Worm (Caenorhabditis elegans) whole organism, early embryonic: ENCODE results near the gene K11D12.6.

Source experiments
- F13C5.2 ChIP-seq: sonication (generic microtip); optimal IDR thresholded peaks from 2 replicates; lab custom pipeline; 2017; ENCODE audit warnings: mild to moderate bottlenecking, missing genetic modification characterization, inconsistent platforms, missing compliant biosample characterization
- aly-1 ChIP-seq: sonication (generic microtip); optimal IDR thresholded peaks from 2 replicates; lab custom pipeline; 2016; ENCODE audit warnings: missing genetic modification characterization, missing compliant biosample characterization
- ama-1 ChIP-seq: fragments of 150-350 bp; optimal IDR thresholded peaks from 2 replicates; lab custom pipeline; 2014
- ceh-13 ChIP-seq: fragments of 200-800 bp; sonication (Bioruptor generic); optimal IDR thresholded peaks from 2 replicates; lab custom pipeline; 2018; ENCODE audit warnings: mild to moderate bottlenecking, missing genetic modification characterization, missing compliant biosample characterization
- ceh-36 ChIP-seq: sonication (generic microtip); optimal IDR thresholded peaks from 2 replicates; lab custom pipeline; 2016; ENCODE audit warnings: missing genetic modification characterization, inconsistent platforms, missing compliant biosample characterization
- flt-1 ChIP-seq: fragments of 200-800 bp; sonication (Bioruptor generic); IDR thresholded peaks from 2 replicates; pipeline ENCODE4 v1.3.6; 2022; ENCODE audit warnings: missing genetic modification characterization, missing compliant biosample characterization
- hmbx-1 ChIP-seq: sonication (generic microtip); optimal IDR thresholded peaks from 2 replicates; lab custom pipeline; 2016; ENCODE audit warnings: mild to moderate bottlenecking, missing genetic modification characterization, missing compliant biosample characterization
- hnd-1 ChIP-seq: sonication (generic microtip); optimal IDR thresholded peaks from 2 replicates; lab custom pipeline; 2016; ENCODE audit warnings: missing genetic modification characterization, missing compliant biosample characterization
- pes-1 ChIP-seq: fragments of 200-800 bp; sonication (Bioruptor generic); IDR thresholded peaks from 2 replicates; pipeline ENCODE4 v1.3.6; 2022; ENCODE audit warnings: missing genetic modification reagents, missing genetic modification characterization, missing compliant biosample characterization
- scrt-1 ChIP-seq: fragments of 200-800 bp; sonication (Bioruptor generic); IDR thresholded peaks from 2 replicates; pipeline ENCODE4 v1.3.6; 2022; ENCODE audit warnings: missing genetic modification characterization, missing compliant biosample characterization
- sea-1 ChIP-seq: fragments of 200-800 bp; sonication (Bioruptor generic); conservative IDR thresholded peaks from 2 replicates; pipeline ENCODE4 v1.3.6; 2022; ENCODE audit warnings: missing genetic modification characterization, missing compliant biosample characterization
- tbx-11 ChIP-seq: fragments of 200-800 bp; sonication (Bioruptor generic); IDR thresholded peaks from 2 replicates; pipeline ENCODE4 v1.3.6; 2022; ENCODE audit warnings: missing genetic modification characterization, missing compliant biosample characterization

- TF ChIP-seq flt-1 (GFP tag; lab: Robert Waterston, UW): no peak
- TF ChIP-seq hmbx-1: no peak
- TF ChIP-seq pes-1 (GFP tag; lab: Robert Waterston, UW): no peak
- TF ChIP-seq scrt-1 (GFP tag; lab: Robert Waterston, UW): no peak
- no peak for TF ChIP-seq ama-1 (lab: Kevin White, UChicago)
- no peak for TF ChIP-seq F13C5.2 (tag; lab: Kevin White, UChicago)
- no peak for TF ChIP-seq hnd-1 (tag; lab: Kevin White, UChicago)
- TF ChIP-seq ceh-13: no peak
- TF ChIP-seq ceh-36 (tag; lab: Kevin White, UChicago): no peak
- no peak for TF ChIP-seq aly-1 (tag; lab: Kevin White, UChicago)
- no peak for TF ChIP-seq sea-1 (GFP tag; lab: Robert Waterston, UW)
- no peak for TF ChIP-seq tbx-11 (GFP tag; lab: Robert Waterston, UW)
Observed at ce11 chrV:5012193-5012853, 22.6 kb downstream of the K11D12.6 start, which contains the start of gene srr-6.
